Fruit fly (Drosophila melanogaster) whole organism, embryonic: ENCODE measurements around the gene CG42329.

ENCODE experiments used
- ATbp ChIP-seq: fragments of 200-800 bp; sonication (Bioruptor generic); optimal IDR thresholded peaks from 2 replicates; lab custom pipeline; 2017; ENCODE audit warnings: missing biosample characterization, mild to moderate bottlenecking, missing genetic modification characterization, missing genetic modification reagents
- Asciz ChIP-seq: fragments of 200-800 bp; sonication (Bioruptor generic); optimal IDR thresholded peaks from 2 replicates; lab custom pipeline; 2017; ENCODE audit warnings: missing biosample characterization, mild to moderate bottlenecking, missing genetic modification characterization, missing genetic modification reagents
- C15 ChIP-seq: fragments of 200-800 bp; sonication (Bioruptor generic); IDR thresholded peaks from 3 replicates; pipeline ENCODE4 v1.3.6; 2022; ENCODE audit warnings: missing biosample characterization, missing genetic modification characterization
- CG10147 ChIP-seq: fragments of 200-800 bp; sonication (Bioruptor generic); optimal IDR thresholded peaks from 2 replicates; lab custom pipeline; 2019; ENCODE audit warnings: missing biosample characterization, mild to moderate bottlenecking, missing genetic modification characterization, moderate library complexity
- CG11695 ChIP-seq: fragments of 200-800 bp; sonication (Bioruptor generic); IDR thresholded peaks from 3 replicates; pipeline ENCODE4 v1.3.6; 2022; ENCODE audit warnings: missing biosample characterization, missing genetic modification characterization
- CG12391 ChIP-seq: fragments of 200-800 bp; sonication (Bioruptor generic); optimal IDR thresholded peaks from 3 replicates; lab custom pipeline; 2018; ENCODE audit warnings: missing biosample characterization, mild to moderate bottlenecking, missing genetic modification characterization, moderate library complexity
- CG14014 ChIP-seq: fragments of 200-800 bp; sonication (Bioruptor generic); IDR thresholded peaks from 2 replicates; pipeline ENCODE4 v1.3.6; 2022; ENCODE audit warnings: missing biosample characterization, missing genetic modification characterization
- CG15011 ChIP-seq: fragments of 200-800 bp; sonication (Bioruptor generic); optimal IDR thresholded peaks from 3 replicates; lab custom pipeline; 2018; ENCODE audit warnings: missing biosample characterization, mild to moderate bottlenecking, missing genetic modification characterization
- CG15601 ChIP-seq: fragments of 200-800 bp; sonication (Bioruptor generic); optimal IDR thresholded peaks from 3 replicates; lab custom pipeline; 2019; ENCODE audit warnings: missing biosample characterization, mild to moderate bottlenecking, missing genetic modification characterization, moderate library complexity
- CG17328 ChIP-seq: fragments of 200-800 bp; sonication (Bioruptor generic); IDR thresholded peaks from 2 replicates; pipeline ENCODE4 v1.3.6; 2022; ENCODE audit warnings: missing biosample characterization, missing genetic modification characterization
- CG17568 ChIP-seq: fragments of 200-800 bp; sonication (Bioruptor generic); optimal IDR thresholded peaks from 2 replicates; lab custom pipeline; 2018; ENCODE audit warnings: missing biosample characterization, mild to moderate bottlenecking, missing genetic modification characterization, moderate library complexity
- CG2712 ChIP-seq: fragments of 200-800 bp; optimal IDR thresholded peaks from 3 replicates; lab custom pipeline; 2019; ENCODE audit warnings: missing biosample characterization, mild to moderate bottlenecking, missing genetic modification characterization, moderate library complexity
- CG32767 ChIP-seq: fragments of 200-800 bp; sonication (Bioruptor generic); IDR thresholded peaks from 2 replicates; pipeline ENCODE4 v1.3.6; 2022; ENCODE audit warnings: missing biosample characterization, missing genetic modification characterization
- CG33557 ChIP-seq: fragments of 200-800 bp; sonication (Bioruptor generic); optimal IDR thresholded peaks from 2 replicates; lab custom pipeline; 2019; ENCODE audit warnings: missing biosample characterization, mild to moderate bottlenecking, missing genetic modification characterization, moderate library complexity
- CG42726 ChIP-seq: fragments of 200-800 bp; sonication (Bioruptor generic); IDR thresholded peaks from 2 replicates; pipeline ENCODE4 v1.3.6; 2022; ENCODE audit warnings: missing biosample characterization, missing genetic modification characterization; ENCODE audit not compliant: partially characterized antibody
- CG6854 ChIP-seq: fragments of 200-800 bp; sonication (Bioruptor generic); optimal IDR thresholded peaks from 3 replicates; lab custom pipeline; 2017; ENCODE audit warnings: missing biosample characterization, mild to moderate bottlenecking, missing genetic modification characterization
- CG7556 ChIP-seq: fragments of 200-800 bp; sonication (Bioruptor generic); optimal IDR thresholded peaks from 2 replicates; lab custom pipeline; 2017; ENCODE audit warnings: missing biosample characterization, mild to moderate bottlenecking, missing genetic modification characterization
- CG8944 ChIP-seq: fragments of 200-800 bp; sonication (Bioruptor generic); optimal IDR thresholded peaks from 3 replicates; lab custom pipeline; 2016; ENCODE audit warnings: missing biosample characterization, missing genetic modification characterization
- Dip2 ChIP-seq: fragments of 200-800 bp; sonication (Bioruptor generic); IDR thresholded peaks from 2 replicates; pipeline ENCODE4 v1.3.6; 2022; ENCODE audit warnings: missing biosample characterization, missing genetic modification characterization
- ERR ChIP-seq: fragments of 200-800 bp; sonication (Bioruptor generic); optimal IDR thresholded peaks from 2 replicates; lab custom pipeline; 2016; ENCODE audit warnings: missing biosample characterization, missing genetic modification characterization
- Gsc ChIP-seq: fragments of 200-800 bp; sonication (Bioruptor generic); IDR thresholded peaks from 2 replicates; pipeline ENCODE4 v1.3.6; 2022; ENCODE audit warnings: missing biosample characterization, missing genetic modification characterization
- HLH54F ChIP-seq: fragments of 200-800 bp; sonication (Bioruptor generic); optimal IDR thresholded peaks from 3 replicates; lab custom pipeline; 2016; ENCODE audit warnings: missing biosample characterization, missing genetic modification characterization
- Hmx ChIP-seq: fragments of 200-800 bp; sonication (Bioruptor generic); optimal IDR thresholded peaks from 2 replicates; lab custom pipeline; 2016; ENCODE audit warnings: missing biosample characterization, missing genetic modification characterization
- Myb ChIP-seq: fragments of 200-800 bp; sonication (Bioruptor generic); optimal IDR thresholded peaks from 2 replicates; lab custom pipeline; 2016; ENCODE audit warnings: missing biosample characterization, missing genetic modification characterization
- NFAT ChIP-seq: fragments of 200-800 bp; sonication (Bioruptor generic); IDR thresholded peaks from 2 replicates; pipeline ENCODE4 v1.3.6; 2022; ENCODE audit warnings: missing biosample characterization, missing genetic modification characterization
- NfI ChIP-seq: fragments of 200-800 bp; sonication (Bioruptor generic); optimal IDR thresholded peaks from 3 replicates; lab custom pipeline; 2018; ENCODE audit warnings: missing biosample characterization, mild to moderate bottlenecking, missing genetic modification characterization, moderate library complexity
- Optix ChIP-seq: fragments of 200-800 bp; sonication (Bioruptor generic); IDR thresholded peaks from 3 replicates; pipeline ENCODE4 v1.3.6; 2022; ENCODE audit warnings: missing biosample characterization, missing genetic modification characterization
- Rfx ChIP-seq: fragments of 200-800 bp; sonication (Bioruptor generic); IDR thresholded peaks from 2 replicates; pipeline ENCODE4 v1.3.6; 2022; ENCODE audit warnings: missing biosample characterization, missing genetic modification characterization
- Scr ChIP-seq: fragments of 200-800 bp; sonication (Bioruptor generic); IDR thresholded peaks from 2 replicates; pipeline ENCODE4 v1.3.6; 2022; ENCODE audit warnings: missing biosample characterization, missing genetic modification characterization; ENCODE audit not compliant: partially characterized antibody
- ap ChIP-seq: fragments of 200-800 bp; sonication (Bioruptor generic); IDR thresholded peaks from 2 replicates; pipeline ENCODE4 v1.3.6; 2022; ENCODE audit warnings: missing biosample characterization, missing genetic modification characterization
- bsh ChIP-seq, 2 experiments: fragments of 200-800 bp; sonication (Bioruptor generic); optimal IDR thresholded peaks; 2 replicates each; lab custom pipeline; 2017 to 2018; ENCODE audit warnings: mild to moderate bottlenecking in 2 of 2, missing biosample characterization in 2 of 2, missing genetic modification characterization in 2 of 2, moderate library complexity in 1 of 2
- cas ChIP-seq: fragments of 200-800 bp; sonication (Bioruptor generic); IDR thresholded peaks from 2 replicates; pipeline ENCODE4 v1.3.6; 2022; ENCODE audit warnings: missing biosample characterization, missing genetic modification characterization
- cato ChIP-seq: fragments of 200-800 bp; sonication (Bioruptor generic); optimal IDR thresholded peaks from 2 replicates; lab custom pipeline; 2016; ENCODE audit warnings: missing biosample characterization, missing genetic modification characterization, borderline replicate concordance
- chinmo ChIP-seq: fragments of 200-800 bp; sonication (Bioruptor generic); IDR thresholded peaks from 4 replicates; pipeline ENCODE4 v1.3.6; 2022; ENCODE audit warnings: missing biosample characterization, missing genetic modification characterization; ENCODE audit not compliant: partially characterized antibody
- chn ChIP-seq: fragments of 200-800 bp; sonication (Bioruptor generic); optimal IDR thresholded peaks from 2 replicates; lab custom pipeline; 2016; ENCODE audit warnings: missing biosample characterization, missing genetic modification characterization
- dmrt11E ChIP-seq: fragments of 200-800 bp; sonication (Bioruptor generic); optimal IDR thresholded peaks from 3 replicates; lab custom pipeline; 2018; ENCODE audit warnings: missing biosample characterization, mild to moderate bottlenecking, missing genetic modification characterization, moderate library complexity
- dpn ChIP-seq, 2 experiments: fragments of 200-800 bp; sonication (Bioruptor generic); optimal IDR thresholded peaks; 3 replicates each; lab custom pipeline; 2016; ENCODE audit warnings: missing biosample characterization in 2 of 2, missing genetic modification characterization in 2 of 2
- eyg ChIP-seq: fragments of 200-800 bp; sonication (Bioruptor generic); optimal IDR thresholded peaks from 3 replicates; lab custom pipeline; 2016; ENCODE audit warnings: missing biosample characterization, missing genetic modification characterization
- fd102C ChIP-seq: fragments of 200-800 bp; sonication (Bioruptor generic); optimal IDR thresholded peaks from 2 replicates; lab custom pipeline; 2018; ENCODE audit warnings: missing biosample characterization, mild to moderate bottlenecking, missing genetic modification characterization, moderate library complexity
- gfzf ChIP-seq: fragments of 200-800 bp; sonication (Bioruptor generic); optimal IDR thresholded peaks from 2 replicates; lab custom pipeline; 2016; ENCODE audit warnings: missing biosample characterization, mild to moderate bottlenecking, missing genetic modification characterization, moderate library complexity
- gsb ChIP-seq: fragments of 200-800 bp; sonication (Bioruptor generic); IDR thresholded peaks from 2 replicates; pipeline ENCODE4 v1.3.6; 2022; ENCODE audit warnings: missing biosample characterization, missing genetic modification characterization
- nmo ChIP-seq: fragments of 200-800 bp; sonication (Bioruptor generic); optimal IDR thresholded peaks from 2 replicates; lab custom pipeline; 2018; ENCODE audit warnings: missing biosample characterization, mild to moderate bottlenecking, missing genetic modification characterization, moderate library complexity
- otp ChIP-seq: fragments of 200-800 bp; sonication (Bioruptor generic); IDR thresholded peaks from 3 replicates; pipeline ENCODE4, ENCODE4 v1.3.6; 2022; ENCODE audit warnings: missing biosample characterization, missing genetic modification characterization
- p53 ChIP-seq: fragments of 200-800 bp; sonication (Bioruptor generic); optimal IDR thresholded peaks from 2 replicates; lab custom pipeline; 2016; ENCODE audit warnings: missing biosample characterization, missing genetic modification characterization
- pb ChIP-seq: fragments of 200-800 bp; sonication (Bioruptor generic); optimal IDR thresholded peaks from 3 replicates; lab custom pipeline; 2016; ENCODE audit warnings: missing biosample characterization, missing genetic modification characterization
- sd ChIP-seq: fragments of 200-800 bp; sonication (Bioruptor generic); optimal IDR thresholded peaks from 3 replicates; lab custom pipeline; 2018; ENCODE audit warnings: missing biosample characterization, mild to moderate bottlenecking, missing genetic modification characterization, moderate library complexity
- sima ChIP-seq: fragments of 200-800 bp; sonication (Bioruptor generic); optimal IDR thresholded peaks from 2 replicates; lab custom pipeline; 2016; ENCODE audit warnings: missing biosample characterization, missing genetic modification characterization
- tap ChIP-seq: fragments of 200-800 bp; optimal IDR thresholded peaks from 3 replicates; lab custom pipeline; 2019; ENCODE audit warnings: missing biosample characterization, mild to moderate bottlenecking, missing genetic modification characterization, moderate library complexity
- tio ChIP-seq: fragments of 200-800 bp; sonication (Bioruptor generic); optimal IDR thresholded peaks from 2 replicates; lab custom pipeline; 2017; ENCODE audit warnings: missing biosample characterization, missing genetic modification characterization, inconsistent platforms
- unc-4 ChIP-seq: fragments of 200-800 bp; sonication (Bioruptor generic); IDR thresholded peaks from 2 replicates; pipeline ENCODE4 v1.3.6; 2022; ENCODE audit warnings: missing biosample characterization, missing genetic modification characterization; ENCODE audit not compliant: partially characterized antibody
- zen2 ChIP-seq: fragments of 200-800 bp; sonication (Bioruptor generic); IDR thresholded peaks from 3 replicates; pipeline ENCODE4 v1.3.6; 2022; ENCODE audit warnings: missing biosample characterization, missing genetic modification characterization; ENCODE audit not compliant: partially characterized antibody

The CG42329 gene

dm6 chr2L:1230691-1231090 lies 11.6 kb downstream of the CG42329 start (continued):
- no peak for TF ChIP-seq tap (tag; lab: Kevin White, UChicago)
- TF ChIP-seq p53 (GFP tag; lab: Kevin White, UChicago) = no peak
- TF ChIP-seq HLH54F (GFP tag; lab: Kevin White, UChicago) = no peak
- TF ChIP-seq Dip2 (GFP tag; lab: Robert Waterston, UW) = no peak
- TF ChIP-seq NfI (GFP tag; lab: Kevin White, UChicago) = peak; percentile 12
- TF ChIP-seq Rfx (GFP tag; lab: Robert Waterston, UW) = peak; percentile 59
- TF ChIP-seq CG2712 (tag; lab: Kevin White, UChicago) = peak; percentile 18
- TF ChIP-seq unc-4 = no peak
- no peak for TF ChIP-seq CG15601 (tag; lab: Kevin White, UChicago)
- no peak for TF ChIP-seq CG15011 (GFP tag; lab: Kevin White, UChicago)
- no peak for TF ChIP-seq CG42726 (GFP tag; lab: Robert Waterston, UW)
- TF ChIP-seq bsh (GFP tag; optimal IDR thresholded peaks at IDR 0.05; lab: Kevin White, UChicago) = peak in 1 of 2 experiments; percentile 11
- TF ChIP-seq Myb = no peak
- no peak for TF ChIP-seq ATbp
- no peak for TF ChIP-seq Hmx (GFP tag; lab: Kevin White, UChicago)
- TF ChIP-seq CG10147 (GFP tag; lab: Kevin White, UChicago) = peak; percentile 28
- no peak for TF ChIP-seq cas (GFP tag; lab: Robert Waterston, UW)
- TF ChIP-seq ap (GFP tag; lab: Robert Waterston, UW) = peak; percentile 37; the same call in 1 of the 2 replicates
- TF ChIP-seq dmrt11E (tag; lab: Kevin White, UChicago) = no peak
- no peak for TF ChIP-seq Gsc
- TF ChIP-seq sima (GFP tag; lab: Kevin White, UChicago) = no peak
- no peak for TF ChIP-seq NFAT (GFP tag; lab: Robert Waterston, UW)
- TF ChIP-seq otp (GFP tag; lab: Robert Waterston, UW) = no peak
- no peak for TF ChIP-seq CG8944 (GFP tag; lab: Kevin White, UChicago)
- TF ChIP-seq tio (GFP tag; lab: Kevin White, UChicago) = no peak
- TF ChIP-seq Optix = no peak
- TF ChIP-seq pb = no peak
- TF ChIP-seq fd102C (GFP tag; lab: Kevin White, UChicago) = no peak
- TF ChIP-seq chn (GFP tag; lab: Kevin White, UChicago) = no peak
- no peak for TF ChIP-seq cato
- TF ChIP-seq CG14014 (GFP tag; lab: Robert Waterston, UW) = 0 out of 2 replicates have a peak, but pooled peaks have one; percentile 7
- no peak for TF ChIP-seq CG33557 (GFP tag; lab: Kevin White, UChicago)
- no peak for TF ChIP-seq Scr (GFP tag; lab: Robert Waterston, UW)
- no peak for TF ChIP-seq CG6854 (GFP tag; lab: Kevin White, UChicago)
- no peak for TF ChIP-seq ERR (GFP tag; lab: Kevin White, UChicago)
- TF ChIP-seq sd (tag; lab: Kevin White, UChicago) = no peak
- TF ChIP-seq CG12391 (tag; lab: Kevin White, UChicago) = peak; percentile 12
- TF ChIP-seq CG11695 = 0 out of 3 replicates have a peak, but pooled peaks have one; percentile 10
- TF ChIP-seq gfzf (GFP tag; lab: Kevin White, UChicago) = no peak
- no peak for TF ChIP-seq CG32767 (GFP tag; lab: Robert Waterston, UW)
- no peak for TF ChIP-seq Asciz
- peak; percentile 18 for TF ChIP-seq nmo (GFP tag; lab: Kevin White, UChicago)
- peak; percentile 58 for TF ChIP-seq CG7556 (GFP tag; lab: Kevin White, UChicago)
- no peak for TF ChIP-seq CG17568 (GFP tag; lab: Kevin White, UChicago)
- TF ChIP-seq chinmo (GFP tag; lab: Robert Waterston, UW) = no peak
- TF ChIP-seq C15 (GFP tag; lab: Robert Waterston, UW) = no peak
- peak; percentile 46; the same call in 1 of the 2 replicates for TF ChIP-seq CG17328 (GFP tag; lab: Robert Waterston, UW)
- TF ChIP-seq dpn (GFP tag; optimal IDR thresholded peaks at IDR 0.05; lab: Kevin White, UChicago) = no peak
- TF ChIP-seq gsb (GFP tag; lab: Robert Waterston, UW) = 0 out of 2 replicates have a peak, but pooled peaks have one; percentile 15
- no peak for TF ChIP-seq eyg (GFP tag; lab: Kevin White, UChicago)
- no peak for TF ChIP-seq zen2 (GFP tag; lab: Robert Waterston, UW)
